Worm (Caenorhabditis elegans): ENCODE results near the gene phlp-2.

Gene phlp-2

DNA sequence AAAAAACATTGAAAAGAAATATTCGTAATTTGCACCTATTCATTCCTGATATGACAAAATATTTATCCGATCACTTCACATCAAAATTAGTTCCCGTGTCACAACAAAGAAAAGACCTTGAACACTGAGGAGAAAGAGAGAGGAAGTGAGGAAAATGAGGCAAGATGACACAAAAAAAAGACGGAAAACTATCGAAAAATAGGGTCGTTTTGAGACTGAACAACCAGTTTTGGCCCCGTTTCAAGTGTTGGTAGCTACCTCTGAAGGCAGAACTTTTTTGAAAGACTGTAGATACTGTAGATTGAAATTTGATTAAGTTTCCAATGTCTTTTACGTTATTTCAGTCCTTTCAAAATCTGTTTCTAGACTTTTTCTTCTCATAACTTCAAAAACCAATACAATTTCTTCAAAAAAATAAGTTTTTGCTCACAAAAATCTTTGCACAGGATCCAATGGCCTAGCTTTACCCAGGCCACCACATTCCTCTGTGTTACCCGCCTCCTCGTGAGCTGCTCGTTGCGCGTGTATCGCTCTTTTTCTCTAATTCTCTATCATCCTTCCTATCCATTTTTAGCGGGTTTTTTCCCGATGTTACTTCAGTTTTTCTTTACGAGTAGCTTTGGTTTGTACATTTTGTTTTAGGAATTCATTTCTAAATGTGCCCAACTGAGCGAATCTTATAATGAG, 12.8 kb upstream of the phlp-2 start:
- TF ChIP-seq unc-120 (tag; optimal IDR thresholded peaks at IDR 0.05; ENCODE audit: poor library complexity, severe bottlenecking): peak; percentile 88
- TF ChIP-seq elt-3 (tag; optimal IDR thresholded peaks at IDR 0.05): no peak
- TF ChIP-seq ces-1 (GFP tag; optimal IDR thresholded peaks at IDR 0.05): peak; percentile 15
- TF ChIP-seq nhr-237 (tag; optimal IDR thresholded peaks at IDR 0.05): peak; percentile 5
- TF ChIP-seq mls-2 (tag; optimal IDR thresholded peaks at IDR 0.05): peak; percentile 4
- peak; percentile 22 for TF ChIP-seq ceh-39 (tag; optimal IDR thresholded peaks at IDR 0.05)
- no peak for TF ChIP-seq ham-2 (GFP tag; optimal IDR thresholded peaks at IDR 0.05)
- peak; percentile 37 for TF ChIP-seq mep-1 (tag; optimal IDR thresholded peaks at IDR 0.05)
- no peak for TF ChIP-seq elt-1 (tag; optimal IDR thresholded peaks at IDR 0.05; ENCODE audit: borderline replicate concordance, insufficient read depth)
- TF ChIP-seq lsy-2 (tag; optimal IDR thresholded peaks at IDR 0.05): peak; percentile 50

DNA sequence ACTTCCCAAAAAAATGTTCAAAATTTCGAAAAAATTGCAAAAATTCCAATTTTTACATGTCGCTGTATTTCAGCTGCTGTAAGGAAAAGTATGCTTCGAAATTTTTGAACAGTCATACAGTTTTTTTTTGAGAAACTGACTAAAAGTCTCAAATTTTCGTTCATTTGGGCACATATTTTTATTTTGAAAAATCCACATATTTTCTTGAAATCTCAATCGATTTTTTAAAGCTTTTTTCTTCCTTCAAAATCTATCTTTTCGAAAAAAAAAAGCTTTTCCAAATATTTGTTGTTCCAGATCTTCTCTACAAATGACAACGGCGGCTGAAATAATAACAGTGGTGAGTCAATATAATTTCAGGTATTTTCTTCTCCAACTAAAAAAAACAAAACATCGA, 12.3 kb upstream of the phlp-2 start, which contains the start of gene asd-1:
Gene asd-1 (plus strand): TSS at position 298 of the 397 bp plus-strand sequence.
- TF ChIP-seq bed-3 (GFP tag; optimal IDR thresholded peaks at IDR 0.05) (no peak), ceh-43 (GFP tag; optimal IDR thresholded peaks at IDR 0.05) (no peak), ztf-11 (tag; optimal IDR thresholded peaks at IDR 0.05) (no peak), drap-1 (GFP tag; optimal IDR thresholded peaks at IDR 0.05) (no peak), ceh-39 (tag; optimal IDR thresholded peaks at IDR 0.05) (no peak), unc-39 (tag; optimal IDR thresholded peaks at IDR 0.05) (no peak), ham-2 (GFP tag; optimal IDR thresholded peaks at IDR 0.05) (no peak), nhr-28 (tag; optimal IDR thresholded peaks at IDR 0.05) (no peak), mab-5 (tag; optimal IDR thresholded peaks at IDR 0.05) (no peak), elt-1 (tag; optimal IDR thresholded peaks at IDR 0.05; ENCODE audit: borderline replicate concordance, insufficient read depth) (no peak), elt-3 (tag; optimal IDR thresholded peaks at IDR 0.05) (no peak), unc-120 (tag; optimal IDR thresholded peaks at IDR 0.05; ENCODE audit: poor library complexity, severe bottlenecking) (no peak), pha-4 (tag; optimal IDR thresholded peaks at IDR 0.05) (no peak)

ce11 chrIII:4204072-4204471, 5.2 kb upstream of the phlp-2 start, which contains the start of the genes pelo-1 and R74.7:
pelo-1 (minus strand) TSS chrIII:4204222.
R74.7 (plus strand) TSS chrIII:4204429.
- TF ChIP-seq elt-3 (tag; optimal IDR thresholded peaks at IDR 0.05): no peak
- no peak for TF ChIP-seq flh-1 (GFP tag; optimal IDR thresholded peaks at IDR 0.05)
- no peak for TF ChIP-seq hlh-1 (tag; optimal IDR thresholded peaks at IDR 0.05)
- TF ChIP-seq ces-1 (GFP tag; optimal IDR thresholded peaks at IDR 0.05): peak; percentile 14
- no peak for TF ChIP-seq nhr-237 (tag; optimal IDR thresholded peaks at IDR 0.05)

DNA sequence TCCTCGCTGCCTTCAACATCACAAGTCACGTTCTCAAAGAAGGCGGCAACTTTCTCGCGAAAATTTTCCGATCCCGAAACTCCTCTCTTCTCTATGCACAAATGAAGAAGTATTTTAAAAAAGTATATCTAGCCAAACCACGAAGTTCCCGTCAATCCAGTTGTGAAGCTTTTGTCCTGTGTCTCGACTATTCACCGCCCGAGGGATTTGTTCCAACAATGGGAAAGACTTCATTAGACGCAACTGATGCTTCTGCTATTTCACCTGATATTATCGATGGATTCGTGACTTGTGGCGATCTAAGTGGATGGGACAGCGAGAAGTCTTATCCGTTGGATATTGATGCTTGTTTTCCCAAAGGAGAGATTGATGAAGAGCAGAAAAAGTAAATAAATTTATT, 4.3 kb upstream of the phlp-2 start:
- TF ChIP-seq mls-2 (tag; optimal IDR thresholded peaks at IDR 0.05) (no peak), nhr-28 (tag; optimal IDR thresholded peaks at IDR 0.05) (no peak), sem-2 (GFP tag; optimal IDR thresholded peaks at IDR 0.05) (no peak), drap-1 (GFP tag; optimal IDR thresholded peaks at IDR 0.05) (no peak), unc-120 (tag; optimal IDR thresholded peaks at IDR 0.05; ENCODE audit: poor library complexity, severe bottlenecking) (no peak), ces-1 (GFP tag; optimal IDR thresholded peaks at IDR 0.05) (no peak), unc-62 (GFP tag; optimal IDR thresholded peaks at IDR 0.05) (no peak), mab-5 (tag; optimal IDR thresholded peaks at IDR 0.05) (no peak)

DNA sequence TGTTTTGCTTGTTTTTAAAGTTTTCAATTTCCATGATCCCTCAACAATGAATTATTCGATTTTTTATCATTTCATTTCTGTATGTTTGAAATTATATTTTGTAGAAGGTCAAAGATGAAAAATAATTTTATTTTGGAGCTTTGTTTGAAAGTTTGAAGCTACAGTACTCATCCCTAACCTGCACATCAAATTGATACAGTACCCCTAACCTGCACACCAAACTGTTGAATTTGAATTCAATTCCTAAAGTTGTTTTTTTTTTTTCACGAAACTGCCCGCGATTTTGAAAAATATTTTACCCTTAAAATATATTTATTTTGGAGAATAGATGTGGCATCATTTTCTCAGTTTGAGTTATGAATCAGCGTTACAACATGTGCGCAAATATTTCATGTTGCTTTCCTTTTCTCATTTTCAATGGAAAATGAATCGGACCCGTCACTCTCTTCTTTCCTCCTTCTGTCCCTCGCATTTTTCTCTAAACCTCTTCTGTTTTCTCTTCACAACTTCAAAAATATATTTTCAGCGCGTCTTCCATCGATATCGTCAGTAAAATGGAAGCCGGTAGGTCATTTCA, 3.4 kb upstream of the phlp-2 start, which contains the start of gene R74.8:
Gene R74.8 (plus strand): TSS at position 527 of the 577 bp plus-strand sequence.
- TF ChIP-seq unc-62 (GFP tag; optimal IDR thresholded peaks at IDR 0.05) (peak; percentile 13), unc-39 (tag; optimal IDR thresholded peaks at IDR 0.05) (no peak)

- no peak for TF ChIP-seq lsy-2 (tag; optimal IDR thresholded peaks at IDR 0.05)
- TF ChIP-seq bed-3 (GFP tag; optimal IDR thresholded peaks at IDR 0.05): no peak
- no peak for TF ChIP-seq ham-2 (GFP tag; optimal IDR thresholded peaks at IDR 0.05)
- no peak for TF ChIP-seq lin-32 (GFP tag; optimal IDR thresholded peaks at IDR 0.05)
- no peak for TF ChIP-seq nhr-12 (tag; optimal IDR thresholded peaks at IDR 0.05)
- no peak for TF ChIP-seq lin-13 (tag; optimal IDR thresholded peaks at IDR 0.05)
Observed at ce11 chrIII:4208210-4208609, 1.1 kb upstream of the phlp-2 start.
